Worm (Caenorhabditis elegans): Measurements from ENCODE around the gene tag-250.
"Not testable (repeated sequence)": the region's sequence is repeated elsewhere in the genome, so short reads cannot be mapped to it uniquely, and the experiment has no call there.

Gene tag-250

DNA sequence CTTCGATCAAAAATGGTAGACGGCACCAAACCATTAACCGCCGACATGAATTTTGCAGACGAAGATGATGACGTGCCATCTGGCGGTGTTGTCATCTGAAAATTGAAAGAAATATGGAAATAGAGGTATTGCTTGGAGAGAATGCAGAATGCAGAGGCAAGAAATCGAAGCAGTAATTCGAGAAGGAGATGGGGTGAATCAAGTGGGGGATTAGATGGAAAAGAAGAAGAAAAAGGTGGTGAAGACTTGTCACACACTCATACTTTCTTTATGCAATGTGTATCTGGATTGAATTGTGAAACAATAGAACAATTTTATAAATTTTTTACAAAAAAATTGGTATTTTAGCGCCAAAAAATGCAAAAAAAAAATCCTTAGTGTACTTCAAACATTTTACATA lies at the start of gene tag-250:
Gene tag-250 (minus strand): TSS at position 101 of the 400 bp plus-strand sequence.
- TF ChIP-seq B0310.2 (tag; optimal IDR thresholded peaks at IDR 0.05) (no peak), tbx-37 (GFP tag; conservative IDR thresholded peaks at IDR 0.05) (no peak), ets-7 (tag; optimal IDR thresholded peaks at IDR 0.05) (no peak), tbx-11 (GFP tag; IDR thresholded peaks at IDR 0.05) (no peak), F13C5.2 (tag; optimal IDR thresholded peaks at IDR 0.05) (no peak), scrt-1 (GFP tag; IDR thresholded peaks at IDR 0.05) (no peak), aly-1 (tag; optimal IDR thresholded peaks at IDR 0.05) (no peak)

DNA sequence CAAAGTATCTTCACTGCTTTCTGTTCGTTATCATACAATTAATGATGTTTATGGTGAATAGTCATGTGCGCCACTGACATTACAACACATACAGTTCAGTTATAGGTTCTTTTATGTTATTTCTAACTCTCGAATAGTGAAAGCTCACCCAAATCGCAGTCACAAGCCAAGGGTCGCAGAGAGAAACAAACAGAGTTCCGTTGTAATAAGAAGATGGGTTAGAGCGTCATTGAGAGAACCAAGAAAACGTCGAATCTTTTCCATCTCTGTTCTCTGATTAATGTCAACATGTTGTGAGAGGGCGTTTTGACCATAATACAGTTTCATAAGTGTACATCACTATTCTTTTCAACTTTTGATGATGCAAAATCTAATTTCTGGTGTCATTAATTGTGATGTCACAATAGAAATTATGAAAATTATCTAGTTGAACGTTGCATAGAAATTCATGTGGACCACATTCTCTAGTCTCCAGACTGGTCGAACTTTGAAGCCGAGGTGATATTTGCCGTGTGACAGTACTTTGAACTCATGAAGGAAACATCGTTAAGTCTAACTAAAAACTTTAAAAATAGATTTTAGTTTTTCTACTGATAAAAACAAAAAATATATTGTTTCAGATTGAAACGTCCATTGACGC lies 49.4 kb upstream of the tag-250 start:
- TF ChIP-seq F13C5.2 (tag; optimal IDR thresholded peaks at IDR 0.05) (no peak), ceh-13 (GFP tag; optimal IDR thresholded peaks at IDR 0.05) (no peak), sea-1 (GFP tag; conservative IDR thresholded peaks at IDR 0.05) (no peak), aly-1 (tag; optimal IDR thresholded peaks at IDR 0.05) (no peak), scrt-1 (GFP tag; IDR thresholded peaks at IDR 0.05) (no peak)

DNA sequence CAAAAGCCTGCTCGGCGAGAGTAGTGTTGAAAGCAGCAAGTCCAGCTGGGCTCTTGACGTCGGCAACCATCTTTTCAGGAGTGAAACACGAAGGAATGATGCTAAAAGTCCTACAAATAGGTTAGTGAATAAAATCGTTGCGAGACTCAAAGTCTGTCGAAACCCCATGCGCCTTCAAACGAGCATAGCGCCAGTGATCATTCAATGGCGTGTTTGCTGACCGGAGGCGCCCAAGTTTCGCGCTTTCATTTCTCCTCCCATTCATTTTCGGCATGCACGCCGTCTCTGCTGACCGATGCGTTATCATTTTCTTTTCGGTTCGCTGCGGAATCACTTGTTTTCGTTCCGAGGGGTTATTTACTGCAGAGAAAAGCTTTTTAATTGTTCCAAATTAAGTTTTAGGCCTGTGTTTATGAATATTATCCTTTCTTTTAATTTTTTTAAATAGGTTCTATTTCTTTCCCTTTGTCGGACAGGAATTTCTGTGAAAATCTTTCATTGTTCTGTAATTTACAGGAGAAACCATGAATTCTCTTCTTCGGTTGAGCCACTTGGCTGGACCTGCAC lies 48.6 kb upstream of the tag-250 start, which contains the start of the genes eef-1B.1 and aco-2:
Gene eef-1B.1 (minus strand): TSS at position 186 of the 567 bp plus-strand sequence.
Gene aco-2 (plus strand): TSS at position 517 of the 567 bp plus-strand sequence.
- TF ChIP-seq F13C5.2 (tag; optimal IDR thresholded peaks at IDR 0.05) = peak; percentile 44
- no peak for TF ChIP-seq ama-1 (optimal IDR thresholded peaks at IDR 0.05)

DNA sequence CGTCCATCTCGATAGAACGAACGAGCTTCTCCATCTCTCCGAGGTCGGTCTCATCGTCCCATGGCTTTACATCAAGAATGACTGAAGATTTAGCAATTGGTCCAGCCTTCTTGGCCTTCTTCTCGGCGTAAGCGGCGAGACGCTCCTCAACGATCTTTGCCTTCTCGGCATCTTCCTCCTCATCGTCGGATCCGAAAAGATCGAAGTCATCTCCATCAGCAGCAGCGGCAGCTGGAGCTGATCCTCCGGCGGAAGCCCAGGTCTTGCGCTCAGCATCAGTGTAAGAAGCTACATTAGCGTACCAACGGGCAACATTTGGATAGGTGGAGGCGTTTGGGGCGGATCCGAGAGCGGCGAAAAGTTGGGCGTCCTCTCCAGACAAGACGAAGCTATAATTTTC lies 48.0 kb upstream of the tag-250 start:
- TF ChIP-seq ets-7 (tag; optimal IDR thresholded peaks at IDR 0.05) = no peak
- TF ChIP-seq ceh-36 (tag; optimal IDR thresholded peaks at IDR 0.05) = no peak
- no peak for TF ChIP-seq ceh-13 (GFP tag; optimal IDR thresholded peaks at IDR 0.05)
- TF ChIP-seq B0310.2 (tag; optimal IDR thresholded peaks at IDR 0.05) = no peak
- TF ChIP-seq tra-4 (tag; optimal IDR thresholded peaks at IDR 0.05) = no peak

DNA sequence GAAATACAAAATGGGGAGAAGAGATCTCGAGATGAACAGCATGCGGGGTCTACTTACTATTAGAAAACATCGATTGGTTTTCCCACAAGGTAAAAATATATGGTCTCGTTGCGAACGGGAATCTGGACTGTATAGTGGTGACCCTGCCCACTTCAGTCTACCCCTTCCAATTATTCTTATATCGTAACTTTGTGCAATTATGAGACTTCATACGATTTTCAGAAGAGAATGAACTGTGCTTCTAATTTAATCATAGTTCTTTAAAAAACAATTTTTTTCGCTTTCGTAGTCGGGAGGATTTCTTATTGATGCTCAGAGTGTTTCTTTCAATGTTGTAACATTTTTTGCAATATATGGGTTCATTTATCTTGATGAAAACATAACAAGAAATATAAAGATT lies 47.3 kb upstream of the tag-250 start, which contains the start of gene F54H12.5:
Gene F54H12.5 (minus strand): TSS at position 101 of the 400 bp plus-strand sequence.
- TF ChIP-seq pes-1 (GFP tag; IDR thresholded peaks at IDR 0.05) (no peak), sea-1 (GFP tag; conservative IDR thresholded peaks at IDR 0.05) (no peak), hnd-1 (tag; optimal IDR thresholded peaks at IDR 0.05) (no peak), hmbx-1 (tag; optimal IDR thresholded peaks at IDR 0.05) (no peak), tra-4 (tag; optimal IDR thresholded peaks at IDR 0.05) (no peak), aly-1 (tag; optimal IDR thresholded peaks at IDR 0.05) (no peak), tbx-37 (GFP tag; conservative IDR thresholded peaks at IDR 0.05) (no peak), scrt-1 (GFP tag; IDR thresholded peaks at IDR 0.05) (no peak)

DNA sequence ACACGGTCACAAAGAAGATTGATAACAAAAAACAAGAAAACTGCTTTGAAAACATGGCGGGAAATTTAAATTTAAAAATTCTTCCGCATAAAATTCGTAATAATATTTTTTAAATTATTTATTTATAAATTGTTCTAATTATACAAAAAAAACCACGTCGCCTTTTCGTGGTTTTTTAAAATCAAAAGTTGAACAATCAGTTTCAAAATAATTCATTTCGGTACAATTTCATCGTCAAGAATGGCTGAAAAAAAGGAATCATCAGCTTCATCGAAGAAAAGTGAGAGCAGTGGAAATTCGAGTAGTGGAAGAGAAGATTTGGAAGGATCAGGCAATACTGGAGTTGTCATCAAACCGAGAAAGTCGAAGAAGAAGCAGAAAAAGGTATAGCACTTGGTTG lies 44.4 kb upstream of the tag-250 start, which contains the start of the genes F54H12.8 and F54H12.7:
Gene F54H12.8 (minus strand): TSS at position 101 of the 400 bp plus-strand sequence.
Gene F54H12.7 (plus strand): TSS at position 229 of the 400 bp plus-strand sequence.
- TF ChIP-seq tra-4 (tag; optimal IDR thresholded peaks at IDR 0.05) = no peak
- TF ChIP-seq tbx-37 (GFP tag; conservative IDR thresholded peaks at IDR 0.05) = no peak

DNA sequence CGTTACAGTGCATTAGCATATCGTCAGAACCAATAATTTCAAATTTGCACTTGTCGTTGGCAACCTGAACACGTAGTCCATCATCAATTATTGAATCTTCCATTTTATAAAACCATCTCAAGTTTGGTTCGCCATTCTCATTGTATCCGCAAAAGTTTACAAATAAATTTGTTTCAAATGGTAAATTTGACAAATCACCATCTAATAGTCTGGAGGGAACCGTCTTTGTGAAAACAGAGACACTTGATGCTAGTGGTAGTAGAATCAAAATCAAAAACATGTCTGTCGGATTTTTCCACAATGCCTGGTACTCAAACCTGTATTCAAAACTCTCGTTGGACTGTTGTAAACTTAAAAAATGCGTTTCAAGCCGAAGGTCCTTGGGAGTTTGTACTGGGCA lies 39.6 kb upstream of the tag-250 start, which contains the start of gene F54H12.2:
Gene F54H12.2 (plus strand): TSS at position 301 of the 400 bp plus-strand sequence.
- TF ChIP-seq hnd-1 (tag; optimal IDR thresholded peaks at IDR 0.05); scrt-1 (GFP tag; IDR thresholded peaks at IDR 0.05); sea-1 (GFP tag; conservative IDR thresholded peaks at IDR 0.05): not testable (repeated sequence)

DNA sequence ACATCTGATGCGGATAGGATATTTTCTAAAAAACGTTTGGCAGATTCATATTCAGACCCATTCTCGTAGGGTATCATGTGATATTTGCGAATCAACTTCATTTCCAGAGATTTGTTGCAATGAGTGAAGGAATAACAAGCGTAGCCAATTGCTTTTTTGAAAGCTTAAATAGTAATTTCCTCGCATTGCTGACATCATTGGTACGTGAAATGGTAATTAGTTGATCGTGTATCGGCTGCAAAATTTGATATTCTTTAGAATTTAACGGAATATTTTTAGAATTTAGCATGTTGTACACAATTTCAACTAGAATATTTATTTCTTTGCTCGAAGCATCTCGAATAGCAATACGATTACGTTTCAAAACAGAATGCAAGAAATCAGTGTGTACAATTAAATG lies 37.9 kb upstream of the tag-250 start, which contains the start of gene F54H12.4:
Gene F54H12.4 (minus strand): TSS at position 101 of the 400 bp plus-strand sequence.
- TF ChIP-seq hmg-4 (GFP tag; optimal IDR thresholded peaks at IDR 0.05); tbx-11 (GFP tag; IDR thresholded peaks at IDR 0.05); tra-4 (tag; optimal IDR thresholded peaks at IDR 0.05): not testable (repeated sequence)

DNA sequence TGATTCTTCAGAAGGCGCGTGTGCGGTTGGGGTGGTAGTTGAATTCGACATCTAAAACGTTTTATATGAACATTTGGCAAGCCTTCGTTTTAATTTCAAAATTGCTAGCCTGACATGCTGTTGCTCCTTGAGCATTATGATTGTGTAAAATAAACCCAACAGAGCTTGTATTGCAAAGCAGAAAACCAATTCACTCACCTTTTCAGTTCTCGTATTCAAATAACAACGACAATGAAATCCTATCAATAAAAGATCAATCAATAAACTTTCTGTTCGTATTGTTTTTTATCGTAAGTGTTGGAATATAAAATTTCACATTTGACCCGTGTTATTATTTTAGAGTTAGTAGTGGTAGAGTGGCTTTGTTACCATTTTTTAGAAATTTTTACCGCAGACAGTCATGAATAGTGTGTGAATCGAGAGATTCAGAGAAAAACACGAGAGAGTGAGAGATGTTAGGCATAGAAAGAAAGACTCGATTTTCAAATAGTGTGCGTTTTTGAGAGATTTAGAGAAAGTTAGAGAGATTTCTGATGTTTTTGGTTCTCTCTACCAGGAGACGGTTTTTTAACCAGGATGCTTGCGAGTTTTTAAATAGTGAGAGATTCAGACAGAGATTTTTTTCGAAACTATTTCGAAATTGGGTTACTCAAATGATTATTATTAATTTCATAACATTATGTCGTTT lies 34.3 kb upstream of the tag-250 start, which contains the start of gene F54H12.10:
Gene F54H12.10 (minus strand): TSS at position 51 of the 688 bp plus-strand sequence.
- not testable (repeated sequence) for TF ChIP-seq tbx-37 (GFP tag; conservative IDR thresholded peaks at IDR 0.05); tra-4 (tag; optimal IDR thresholded peaks at IDR 0.05); tbx-11 (GFP tag; IDR thresholded peaks at IDR 0.05)
